Worm (Caenorhabditis elegans) whole organism, late embryonic: ENCODE data around the gene unc-9.

ENCODE experiments used
- pax-1 ChIP-seq: fragments of 150-350 bp; optimal IDR thresholded peaks from 2 replicates; lab custom pipeline; 2014; ENCODE audit warnings: missing biosample characterization, missing genetic modification characterization
- ztf-16 ChIP-seq: sonication (generic microtip); optimal IDR thresholded peaks from 2 replicates; lab custom pipeline; 2017; ENCODE audit warnings: missing genetic modification characterization, missing compliant biosample characterization

ce11 chrX:13155730-13156129 is 45.8 kb upstream of the unc-9 start:
- TF ChIP-seq pax-1 (tag; lab: Kevin White, UChicago) (no peak), ztf-16 (tag; lab: Kevin White, UChicago) (no peak)
